Worm (Caenorhabditis elegans) whole organism, L3 larva: Measurements from ENCODE around the gene F58E6.11.

Experiments
- ZK546.5 ChIP-seq: sonication (generic microtip); optimal IDR thresholded peaks from 2 replicates; lab custom pipeline; 2017; ENCODE audit warnings: missing biosample characterization, missing genetic modification characterization
- aly-2 ChIP-seq: fragments of 150-350 bp; optimal IDR thresholded peaks from 2 replicates; lab custom pipeline; 2014; ENCODE audit warnings: missing biosample characterization, missing genetic modification characterization
- ceh-16 ChIP-seq: sonication (generic microtip); optimal IDR thresholded peaks from 2 replicates; lab custom pipeline; 2017; ENCODE audit warnings: missing biosample characterization, missing genetic modification characterization
- ceh-9 ChIP-seq: sonication (generic microtip); optimal IDR thresholded peaks from 2 replicates; lab custom pipeline; 2018; ENCODE audit warnings: missing biosample characterization, missing genetic modification characterization
- egl-27 ChIP-seq: sonication (generic microtip); optimal IDR thresholded peaks from 4 replicates; lab custom pipeline; 2017; ENCODE audit warnings: missing biosample characterization, missing genetic modification reagents, missing genetic modification characterization
- elt-1 ChIP-seq: fragments of 150-350 bp; optimal IDR thresholded peaks from 2 replicates; lab custom pipeline; 2014; ENCODE audit warnings: missing biosample characterization, missing genetic modification characterization
- elt-2 ChIP-seq: sonication (generic microtip); optimal IDR thresholded peaks from 2 replicates; lab custom pipeline; 2016; ENCODE audit warnings: missing genetic modification reagents, mild to moderate bottlenecking, missing genetic modification characterization, missing compliant biosample characterization
- eor-1 ChIP-seq, 2 experiments: fragments of 150-350 bp; optimal IDR thresholded peaks; 2 replicates each; lab custom pipeline; 2014 to 2018; ENCODE audit warnings: missing biosample characterization in 2 of 2, missing genetic modification characterization in 2 of 2
- fkh-10 ChIP-seq: sonication (generic microtip); optimal IDR thresholded peaks from 2 replicates; lab custom pipeline; 2017; ENCODE audit warnings: missing biosample characterization, missing genetic modification reagents, missing genetic modification characterization
- fkh-2 ChIP-seq: fragments of 150-350 bp; optimal IDR thresholded peaks from 2 replicates; lab custom pipeline; 2014; ENCODE audit warnings: missing biosample characterization, missing genetic modification reagents, missing genetic modification characterization
- fos-1 ChIP-seq: fragments of 150-350 bp; optimal IDR thresholded peaks from 2 replicates; lab custom pipeline; 2014; ENCODE audit warnings: missing biosample characterization, missing genetic modification characterization
- hmg-11 ChIP-seq: sonication (generic microtip); optimal IDR thresholded peaks from 2 replicates; lab custom pipeline; 2016; ENCODE audit warnings: missing genetic modification characterization, missing compliant biosample characterization
- lin-15B ChIP-seq: fragments of 150-350 bp; optimal IDR thresholded peaks from 2 replicates; lab custom pipeline; 2014; ENCODE audit warnings: missing biosample characterization, missing genetic modification characterization
- lsy-12 ChIP-seq: sonication (generic microtip); optimal IDR thresholded peaks from 2 replicates; lab custom pipeline; 2016; ENCODE audit warnings: mild to moderate bottlenecking, missing genetic modification characterization, missing compliant biosample characterization
- mdl-1 ChIP-seq: fragments of 150-350 bp; optimal IDR thresholded peaks from 2 replicates; lab custom pipeline; 2014; ENCODE audit warnings: missing biosample characterization, missing genetic modification characterization
- nfya-1 ChIP-seq: sonication (generic microtip); optimal IDR thresholded peaks from 2 replicates; lab custom pipeline; 2017; ENCODE audit warnings: missing genetic modification characterization, mild to moderate bottlenecking, missing compliant biosample characterization, antibody characterized with exemption, moderate library complexity; ENCODE audit not compliant: insufficient read depth
- nhr-11 ChIP-seq: fragments of 150-350 bp; optimal IDR thresholded peaks from 2 replicates; lab custom pipeline; 2014; ENCODE audit warnings: missing biosample characterization, missing genetic modification characterization
- nhr-12 ChIP-seq: fragments of 150-350 bp; optimal IDR thresholded peaks from 2 replicates; lab custom pipeline; 2014; ENCODE audit warnings: missing biosample characterization, missing genetic modification characterization
- nhr-23 ChIP-seq: fragments of 150-350 bp; optimal IDR thresholded peaks from 2 replicates; lab custom pipeline; 2014; ENCODE audit warnings: missing biosample characterization, missing genetic modification reagents, missing genetic modification characterization
- nhr-237 ChIP-seq: fragments of 150-350 bp; optimal IDR thresholded peaks from 2 replicates; lab custom pipeline; 2014; ENCODE audit warnings: missing biosample characterization, missing genetic modification characterization
- nhr-25 ChIP-seq: sonication (generic microtip); optimal IDR thresholded peaks from 2 replicates; lab custom pipeline; 2017; ENCODE audit warnings: missing biosample characterization, missing genetic modification characterization
- nhr-28 ChIP-seq: fragments of 150-350 bp; optimal IDR thresholded peaks from 2 replicates; lab custom pipeline; 2014; ENCODE audit warnings: missing biosample characterization, missing genetic modification characterization
- nhr-43 ChIP-seq: sonication (generic microtip); optimal IDR thresholded peaks from 2 replicates; lab custom pipeline; 2016; ENCODE audit warnings: mild to moderate bottlenecking, missing genetic modification characterization, missing compliant biosample characterization; ENCODE audit not compliant: poor library complexity, severe bottlenecking
- nhr-67 ChIP-seq: fragments of 150-350 bp; optimal IDR thresholded peaks from 2 replicates; lab custom pipeline; 2014; ENCODE audit warnings: missing biosample characterization, missing genetic modification characterization
- pqm-1 ChIP-seq: fragments of 150-350 bp; optimal IDR thresholded peaks from 2 replicates; lab custom pipeline; 2017; ENCODE audit warnings: missing biosample characterization, missing genetic modification characterization, inconsistent platforms
- skn-1 ChIP-seq: fragments of 150-350 bp; optimal IDR thresholded peaks from 2 replicates; lab custom pipeline; 2014; ENCODE audit warnings: missing biosample characterization, missing genetic modification characterization
- snpc-4 ChIP-seq: fragments of 150-350 bp; optimal IDR thresholded peaks from 2 replicates; lab custom pipeline; 2014; ENCODE audit warnings: missing biosample characterization, missing genetic modification characterization
- tbx-2 ChIP-seq: sonication (generic microtip); optimal IDR thresholded peaks from 2 replicates; lab custom pipeline; 2016; ENCODE audit warnings: mild to moderate bottlenecking, missing genetic modification characterization, missing compliant biosample characterization
- unc-62 ChIP-seq: fragments of 150-350 bp; sonication (generic microtip); optimal IDR thresholded peaks from 4 replicates; lab custom pipeline; 2014; ENCODE audit warnings: missing biosample characterization, missing genetic modification reagents, missing genetic modification characterization
- ztf-11 ChIP-seq: fragments of 150-350 bp; optimal IDR thresholded peaks from 2 replicates; lab custom pipeline; 2014; ENCODE audit warnings: missing biosample characterization, missing genetic modification characterization
- ztf-4 ChIP-seq: fragments of 150-350 bp; optimal IDR thresholded peaks from 2 replicates; lab custom pipeline; 2014; ENCODE audit warnings: missing biosample characterization, missing genetic modification characterization

F58E6.11 gene

DNA sequence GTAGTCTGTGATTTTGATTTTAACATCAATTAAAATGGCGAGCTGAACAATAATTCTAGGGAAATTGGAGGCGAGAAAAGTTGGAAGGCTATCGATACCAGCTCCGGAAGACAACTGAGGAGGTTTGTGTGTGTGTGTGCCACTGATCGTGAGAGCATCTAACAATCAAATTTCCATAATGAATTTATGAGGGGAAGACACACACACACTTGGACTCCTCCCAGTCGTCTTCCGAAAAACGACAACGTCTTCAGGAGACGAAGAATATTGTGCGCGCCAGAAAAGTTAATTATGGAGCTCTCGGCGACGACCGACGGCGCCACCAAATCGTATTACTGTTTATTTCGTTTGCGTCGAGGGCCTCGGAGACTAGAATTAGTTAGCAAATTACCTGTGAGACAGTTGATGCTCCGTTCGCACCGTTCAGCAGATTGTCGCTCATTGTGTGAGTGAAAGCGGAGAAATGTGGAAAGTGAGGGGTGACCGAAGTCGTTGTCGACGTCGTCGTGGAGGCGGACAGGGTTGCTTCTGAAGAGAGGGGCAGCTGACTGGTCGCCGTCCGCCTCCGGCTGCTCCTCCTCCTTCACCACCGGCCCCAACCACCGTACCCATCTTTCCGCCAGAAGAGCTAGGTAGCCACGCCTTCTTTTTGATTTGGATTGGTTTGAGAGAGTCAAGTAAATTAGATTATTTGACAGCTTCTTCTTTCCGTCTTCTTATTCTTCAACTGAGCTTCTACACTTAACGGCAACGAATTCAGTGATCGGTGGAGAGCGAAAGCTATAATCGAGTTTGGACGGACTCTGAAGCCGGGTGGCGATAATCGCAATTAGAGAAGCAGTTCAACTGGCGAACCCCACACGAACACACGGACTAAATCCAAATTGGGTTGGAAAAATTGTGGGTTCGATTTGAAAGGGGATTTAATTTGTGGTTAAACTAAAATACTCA, 11.3 kb upstream of the F58E6.11 start, which contains the start of gene unc-42:
unc-42 (minus strand) TSS at position 564 of the 951 bp plus-strand sequence.
- TF ChIP-seq nfya-1 (tag; lab: Kevin White, UChicago), result peak; percentile 61
- no peak for TF ChIP-seq lsy-12 (tag; lab: Kevin White, UChicago)
- no peak for TF ChIP-seq fos-1 (tag; lab: Kevin White, UChicago)
- TF ChIP-seq nhr-23 (tag; lab: Kevin White, UChicago), result no peak
- no peak for TF ChIP-seq aly-2 (tag; lab: Kevin White, UChicago)
- no peak for TF ChIP-seq lin-15B (tag; lab: Kevin White, UChicago)
- TF ChIP-seq nhr-12 (tag; lab: Kevin White, UChicago), result no peak
- no peak for TF ChIP-seq ceh-9 (tag; lab: Kevin White, UChicago)
- TF ChIP-seq ZK546.5 (tag; lab: Kevin White, UChicago), result no peak
- no peak for TF ChIP-seq elt-1 (tag; lab: Kevin White, UChicago)
- peak; percentile 56 for TF ChIP-seq fkh-10 (GFP tag; lab: Kevin White, UChicago)
- TF ChIP-seq nhr-67 (tag; lab: Kevin White, UChicago), result no peak
- TF ChIP-seq, all 47 proteins: peak for 2

DNA sequence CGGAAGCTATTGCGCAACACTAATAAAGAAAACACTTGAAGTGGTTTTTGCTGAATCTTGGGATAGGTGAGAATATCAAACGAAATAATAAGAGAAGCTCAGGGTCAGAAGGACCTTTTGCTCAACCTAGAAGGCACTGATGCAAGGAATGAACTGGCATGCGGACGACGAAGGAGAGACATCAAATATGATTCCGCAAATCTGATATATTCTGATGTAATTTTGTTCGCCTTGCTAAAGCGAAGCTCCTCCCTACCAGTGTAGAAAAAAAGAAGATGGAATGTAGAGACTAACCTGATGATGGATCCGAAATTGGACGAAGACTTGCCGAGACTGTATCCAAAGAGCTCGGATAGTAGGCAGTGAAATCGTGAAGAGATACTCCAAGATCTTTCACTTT, 10.2 kb upstream of the F58E6.11 start:
- TF ChIP-seq snpc-4 (tag; lab: Kevin White, UChicago) (no peak), hmg-11 (no peak), fkh-10 (GFP tag; lab: Kevin White, UChicago) (peak; percentile 24)
- TF ChIP-seq, all 47 proteins: peak for 1

DNA sequence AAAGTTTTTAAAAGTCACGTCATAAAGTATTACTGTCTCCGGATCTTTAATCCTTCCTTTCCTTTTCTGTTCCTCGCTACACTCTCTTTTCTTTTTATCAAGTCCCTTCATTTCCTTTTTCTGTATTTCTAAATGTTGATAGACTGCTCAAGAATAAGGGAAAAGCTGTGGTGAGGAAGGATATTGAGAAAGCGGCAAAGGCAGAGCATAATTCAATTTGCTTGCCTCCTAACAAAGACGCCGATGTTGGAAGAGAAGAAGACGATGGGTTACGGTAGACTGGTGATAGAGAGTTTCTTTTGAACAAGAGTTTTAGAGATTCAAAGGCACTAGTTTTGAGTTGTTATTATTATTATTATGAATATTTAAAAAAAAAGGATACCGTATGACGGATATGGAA, 7.8 kb upstream of the F58E6.11 start:
- TF ChIP-seq unc-62 (no peak), nhr-12 (tag; lab: Kevin White, UChicago) (no peak), snpc-4 (tag; lab: Kevin White, UChicago) (no peak), nhr-28 (tag; lab: Kevin White, UChicago) (no peak), ceh-16 (no peak), nhr-43 (no peak), mdl-1 (tag; lab: Kevin White, UChicago) (no peak), lin-15B (tag; lab: Kevin White, UChicago) (no peak), ZK546.5 (tag; lab: Kevin White, UChicago) (no peak), fkh-10 (GFP tag; lab: Kevin White, UChicago) (peak; percentile 99), ceh-9 (tag; lab: Kevin White, UChicago) (no peak), egl-27 (tag; lab: Kevin White, UChicago) (no peak), nhr-237 (tag; lab: Kevin White, UChicago) (no peak), nhr-25 (tag; lab: Kevin White, UChicago) (no peak), nfya-1 (tag; lab: Kevin White, UChicago) (peak; percentile 64), fkh-2 (tag; lab: Kevin White, UChicago) (no peak)

DNA sequence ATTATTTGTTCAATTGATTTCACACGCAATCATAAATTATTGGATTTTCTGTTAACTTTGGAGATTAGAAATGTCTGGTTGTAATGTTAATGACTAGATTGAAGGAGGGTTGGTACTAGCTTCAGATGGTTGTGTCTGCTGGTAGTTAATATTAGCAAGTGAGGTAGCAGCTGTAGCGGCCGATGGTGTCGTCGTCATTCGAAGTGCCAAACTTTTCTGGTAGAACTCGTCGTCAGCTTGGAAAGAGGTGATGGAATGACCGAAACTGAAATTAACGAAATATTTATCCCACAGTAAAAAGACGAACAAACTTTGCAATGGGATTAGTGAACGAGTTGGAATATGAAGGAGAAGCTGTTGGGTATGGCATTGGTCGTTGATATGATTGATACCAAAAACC, 6.8 kb upstream of the F58E6.11 start:
- TF ChIP-seq nhr-11 (tag; lab: Kevin White, UChicago), result no peak
- no peak for TF ChIP-seq unc-62
- TF ChIP-seq ZK546.5 (tag; lab: Kevin White, UChicago), result no peak
- no peak for TF ChIP-seq lsy-12 (tag; lab: Kevin White, UChicago)

DNA sequence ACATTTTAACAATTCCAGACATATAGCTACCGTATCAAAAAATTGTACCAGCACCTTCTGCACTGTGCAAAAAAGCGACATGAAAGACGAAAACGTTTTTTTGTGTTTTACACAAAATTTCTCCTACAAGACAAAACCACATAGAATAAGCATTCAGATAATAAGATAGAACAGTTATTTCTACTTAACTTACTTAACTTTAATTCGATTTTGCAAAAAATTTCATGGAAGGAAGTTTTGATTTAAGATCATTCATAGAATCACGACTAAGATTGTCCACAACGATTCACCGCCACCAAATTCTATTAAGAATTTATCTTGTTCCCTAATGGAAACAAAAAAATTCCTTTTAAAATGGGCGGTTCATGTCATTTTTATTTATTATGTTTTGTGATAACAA, 6.0 kb upstream of the F58E6.11 start:
- no peak for TF ChIP-seq fkh-2 (tag; lab: Kevin White, UChicago)
- TF ChIP-seq ceh-9 (tag; lab: Kevin White, UChicago), result no peak
- no peak for TF ChIP-seq ztf-4
- TF ChIP-seq fkh-10 (GFP tag; lab: Kevin White, UChicago), result no peak
- no peak for TF ChIP-seq unc-62
- no peak for TF ChIP-seq tbx-2
- no peak for TF ChIP-seq fos-1 (tag; lab: Kevin White, UChicago)
- no peak for TF ChIP-seq eor-1 (tag; optimal IDR thresholded peaks at IDR 0.05; lab: Kevin White, UChicago)
- TF ChIP-seq nhr-67 (tag; lab: Kevin White, UChicago), result no peak
- TF ChIP-seq ztf-11 (tag; lab: Kevin White, UChicago), result no peak
- TF ChIP-seq ZK546.5 (tag; lab: Kevin White, UChicago), result no peak
- no peak for TF ChIP-seq skn-1
- TF ChIP-seq elt-2 (tag; lab: Kevin White, UChicago), result no peak
- no peak for TF ChIP-seq nhr-11 (tag; lab: Kevin White, UChicago)
- no peak for TF ChIP-seq nfya-1 (tag; lab: Kevin White, UChicago)
- no peak for TF ChIP-seq pqm-1 (tag; lab: Kevin White, UChicago)
- no peak for TF ChIP-seq nhr-23 (tag; lab: Kevin White, UChicago)
- TF ChIP-seq lin-15B (tag; lab: Kevin White, UChicago), result no peak
- TF ChIP-seq, all 47 proteins: peak for 0
